Worm (Caenorhabditis elegans) whole organism, mixed stage, embryonic: ENCODE results near the gene nlp-78.

Experiments
- blmp-1 ChIP-seq: fragments of 150-350 bp; optimal IDR thresholded peaks from 2 replicates; lab custom pipeline; 2014; ENCODE audit warnings: missing biosample characterization, missing genetic modification characterization
- elt-3 ChIP-seq: fragments of 150-350 bp; optimal IDR thresholded peaks from 2 replicates; lab custom pipeline; 2014; ENCODE audit warnings: missing biosample characterization, missing genetic modification characterization
- lin-13 ChIP-seq: fragments of 150-350 bp; optimal IDR thresholded peaks from 2 replicates; lab custom pipeline; 2014; ENCODE audit warnings: missing biosample characterization, missing genetic modification characterization
- lin-32 ChIP-seq: fragments of 200-800 bp; sonication (Bioruptor generic); optimal IDR thresholded peaks from 2 replicates; lab custom pipeline; 2018; ENCODE audit warnings: mild to moderate bottlenecking, missing genetic modification characterization, missing compliant biosample characterization
- nhr-12 ChIP-seq: fragments of 150-350 bp; optimal IDR thresholded peaks from 2 replicates; lab custom pipeline; 2014; ENCODE audit warnings: missing biosample characterization, missing genetic modification characterization
- pha-4 ChIP-seq: fragments of 150-350 bp; optimal IDR thresholded peaks from 2 replicates; lab custom pipeline; 2018; ENCODE audit warnings: missing biosample characterization, missing genetic modification reagents, missing genetic modification characterization
- sem-2 ChIP-seq: fragments of 200-800 bp; sonication (Bioruptor generic); optimal IDR thresholded peaks from 2 replicates; lab custom pipeline; 2018; ENCODE audit warnings: mild to moderate bottlenecking, missing genetic modification characterization, missing compliant biosample characterization
- tbx-8 ChIP-seq: fragments of 200-800 bp; sonication (Bioruptor generic); optimal IDR thresholded peaks from 2 replicates; lab custom pipeline; 2018; ENCODE audit warnings: mild to moderate bottlenecking, missing genetic modification characterization, moderate library complexity, missing compliant biosample characterization
- unc-39 ChIP-seq: fragments of 150-350 bp; optimal IDR thresholded peaks from 2 replicates; lab custom pipeline; 2014; ENCODE audit warnings: missing biosample characterization, missing genetic modification characterization
- ztf-11 ChIP-seq: fragments of 150-350 bp; optimal IDR thresholded peaks from 2 replicates; lab custom pipeline; 2014; ENCODE audit warnings: missing biosample characterization, missing genetic modification characterization

ce11 chrII:9156277-9156676 lies 20.3 kb downstream of the nlp-78 start:
- TF ChIP-seq ztf-11, result no peak
- TF ChIP-seq unc-39 (tag; lab: Kevin White, UChicago), result no peak
- TF ChIP-seq tbx-8 (GFP tag; lab: Kevin White, UChicago), result no peak
- TF ChIP-seq sem-2 (GFP tag; lab: Kevin White, UChicago), result no peak
- no peak for TF ChIP-seq pha-4 (tag; lab: Kevin White, UChicago)
- TF ChIP-seq nhr-12 (tag; lab: Kevin White, UChicago), result no peak
- no peak for TF ChIP-seq elt-3 (tag; lab: Kevin White, UChicago)
- TF ChIP-seq lin-32 (GFP tag; lab: Kevin White, UChicago), result no peak
- no peak for TF ChIP-seq lin-13 (tag; lab: Kevin White, UChicago)
- TF ChIP-seq blmp-1, result no peak
